Worm (Caenorhabditis elegans) whole organism, L3 larva: ENCODE data around the gene F56H9.6.

Source experiments
- R02D3.7 ChIP-seq: fragments of 150-350 bp; optimal IDR thresholded peaks from 2 replicates; lab custom pipeline; 2014; ENCODE audit warnings: missing biosample characterization, missing genetic modification characterization
- ZK546.5 ChIP-seq: sonication (generic microtip); optimal IDR thresholded peaks from 2 replicates; lab custom pipeline; 2017; ENCODE audit warnings: missing biosample characterization, missing genetic modification characterization
- aly-2 ChIP-seq: fragments of 150-350 bp; optimal IDR thresholded peaks from 2 replicates; lab custom pipeline; 2014; ENCODE audit warnings: missing biosample characterization, missing genetic modification characterization
- ceh-28 ChIP-seq: fragments of 150-350 bp; optimal IDR thresholded peaks from 2 replicates; lab custom pipeline; 2014; ENCODE audit warnings: missing biosample characterization, missing genetic modification reagents, missing genetic modification characterization
- ceh-9 ChIP-seq: sonication (generic microtip); optimal IDR thresholded peaks from 2 replicates; lab custom pipeline; 2018; ENCODE audit warnings: missing biosample characterization, missing genetic modification characterization
- daf-12 ChIP-seq: fragments of 150-350 bp; optimal IDR thresholded peaks from 2 replicates; lab custom pipeline; 2014; ENCODE audit warnings: missing biosample characterization, missing genetic modification reagents, missing genetic modification characterization
- egl-27 ChIP-seq: sonication (generic microtip); optimal IDR thresholded peaks from 4 replicates; lab custom pipeline; 2017; ENCODE audit warnings: missing biosample characterization, missing genetic modification reagents, missing genetic modification characterization
- egl-5 ChIP-seq: fragments of 150-350 bp; optimal IDR thresholded peaks from 2 replicates; lab custom pipeline; 2017; ENCODE audit warnings: missing biosample characterization, missing genetic modification reagents, missing genetic modification characterization, inconsistent platforms
- elt-1 ChIP-seq: fragments of 150-350 bp; optimal IDR thresholded peaks from 2 replicates; lab custom pipeline; 2014; ENCODE audit warnings: missing biosample characterization, missing genetic modification characterization
- elt-2 ChIP-seq: sonication (generic microtip); optimal IDR thresholded peaks from 2 replicates; lab custom pipeline; 2016; ENCODE audit warnings: missing genetic modification reagents, mild to moderate bottlenecking, missing genetic modification characterization, missing compliant biosample characterization
- elt-3 ChIP-seq, 3 experiments: fragments of 150-350 bp in 1 of 3; sonication (generic microtip) in 2 of 3; optimal IDR thresholded peaks; 2 replicates in 2 of 3; 4 replicates in 1 of 3; lab custom pipeline; 2014 to 2017; ENCODE audit warnings: missing biosample characterization in 3 of 3, missing genetic modification characterization in 3 of 3
- fkh-2 ChIP-seq: fragments of 150-350 bp; optimal IDR thresholded peaks from 2 replicates; lab custom pipeline; 2014; ENCODE audit warnings: missing biosample characterization, missing genetic modification reagents, missing genetic modification characterization
- hmg-11 ChIP-seq: sonication (generic microtip); optimal IDR thresholded peaks from 2 replicates; lab custom pipeline; 2016; ENCODE audit warnings: missing genetic modification characterization, missing compliant biosample characterization
- jun-1 ChIP-seq: fragments of 150-350 bp; optimal IDR thresholded peaks from 2 replicates; lab custom pipeline; 2014; ENCODE audit warnings: missing biosample characterization, missing genetic modification reagents, missing genetic modification characterization
- lin-15B ChIP-seq: fragments of 150-350 bp; optimal IDR thresholded peaks from 2 replicates; lab custom pipeline; 2014; ENCODE audit warnings: missing biosample characterization, missing genetic modification characterization
- lin-39 ChIP-seq: fragments of 150-350 bp; optimal IDR thresholded peaks from 2 replicates; lab custom pipeline; 2018; ENCODE audit warnings: missing biosample characterization, missing genetic modification reagents, missing genetic modification characterization
- lsy-12 ChIP-seq: sonication (generic microtip); optimal IDR thresholded peaks from 2 replicates; lab custom pipeline; 2016; ENCODE audit warnings: mild to moderate bottlenecking, missing genetic modification characterization, missing compliant biosample characterization
- nfya-1 ChIP-seq: sonication (generic microtip); optimal IDR thresholded peaks from 2 replicates; lab custom pipeline; 2017; ENCODE audit warnings: missing genetic modification characterization, mild to moderate bottlenecking, missing compliant biosample characterization, antibody characterized with exemption, moderate library complexity; ENCODE audit not compliant: insufficient read depth
- nhr-23 ChIP-seq: fragments of 150-350 bp; optimal IDR thresholded peaks from 2 replicates; lab custom pipeline; 2014; ENCODE audit warnings: missing biosample characterization, missing genetic modification reagents, missing genetic modification characterization
- nhr-25 ChIP-seq: sonication (generic microtip); optimal IDR thresholded peaks from 2 replicates; lab custom pipeline; 2017; ENCODE audit warnings: missing biosample characterization, missing genetic modification characterization
- nhr-43 ChIP-seq: sonication (generic microtip); optimal IDR thresholded peaks from 2 replicates; lab custom pipeline; 2016; ENCODE audit warnings: mild to moderate bottlenecking, missing genetic modification characterization, missing compliant biosample characterization; ENCODE audit not compliant: poor library complexity, severe bottlenecking
- nhr-67 ChIP-seq: fragments of 150-350 bp; optimal IDR thresholded peaks from 2 replicates; lab custom pipeline; 2014; ENCODE audit warnings: missing biosample characterization, missing genetic modification characterization
- nhr-76 ChIP-seq: fragments of 150-350 bp; sonication (generic microtip); optimal IDR thresholded peaks from 5 replicates; lab custom pipeline; 2014; ENCODE audit warnings: missing biosample characterization, missing genetic modification characterization
- nhr-77 ChIP-seq: fragments of 150-350 bp; optimal IDR thresholded peaks from 2 replicates; lab custom pipeline; 2014; ENCODE audit warnings: missing biosample characterization, missing genetic modification characterization
- pha-4 ChIP-seq: fragments of 150-350 bp; optimal IDR thresholded peaks from 2 replicates; lab custom pipeline; 2014; ENCODE audit warnings: missing biosample characterization, missing genetic modification reagents, missing genetic modification characterization
- skn-1 ChIP-seq: fragments of 150-350 bp; optimal IDR thresholded peaks from 2 replicates; lab custom pipeline; 2014; ENCODE audit warnings: missing biosample characterization, missing genetic modification characterization
- tbx-2 ChIP-seq: sonication (generic microtip); optimal IDR thresholded peaks from 2 replicates; lab custom pipeline; 2016; ENCODE audit warnings: mild to moderate bottlenecking, missing genetic modification characterization, missing compliant biosample characterization
- unc-62 ChIP-seq: fragments of 150-350 bp; sonication (generic microtip); optimal IDR thresholded peaks from 4 replicates; lab custom pipeline; 2014; ENCODE audit warnings: missing biosample characterization, missing genetic modification reagents, missing genetic modification characterization
- ztf-4 ChIP-seq: fragments of 150-350 bp; optimal IDR thresholded peaks from 2 replicates; lab custom pipeline; 2014; ENCODE audit warnings: missing biosample characterization, missing genetic modification characterization

Gene F56H9.6

ce11 chrV:12601835-12602234, 27.8 kb downstream of the F56H9.6 start:
- TF ChIP-seq elt-2 (tag; lab: Kevin White, UChicago) (no peak), nhr-76 (tag; lab: Kevin White, UChicago) (no peak), ceh-9 (tag; lab: Kevin White, UChicago) (no peak), R02D3.7 (tag; lab: Kevin White, UChicago) (no peak), fkh-2 (tag; lab: Kevin White, UChicago) (no peak)

- TF ChIP-seq pha-4 (tag; lab: Kevin White, UChicago) (peak; percentile 55), hmg-11 (tag; lab: Kevin White, UChicago) (peak; percentile 27), elt-2 (tag; lab: Kevin White, UChicago) (peak; percentile 16), unc-62 (GFP tag; lab: Kevin White, UChicago) (no peak)
Observed at ce11 chrV:12599510-12600242, 30.0 kb downstream of the F56H9.6 start, which contains the start of gene C14C10.5. C14C10.5 (plus strand) TSS chrV:12600192.

ce11 chrV:12599110-12599509, 30.5 kb downstream of the F56H9.6 start, which contains the start of the genes C14C10.10 and ril-2:
C14C10.10 (minus strand) TSS chrV:12599128.
ril-2 (minus strand) TSS chrV:12599157.
- TF ChIP-seq skn-1 (tag; lab: Kevin White, UChicago) (no peak), nhr-25 (tag; lab: Kevin White, UChicago) (no peak), nfya-1 (peak; percentile 34), daf-12 (tag; lab: Kevin White, UChicago) (no peak)

ce11 chrV:12596795-12597194, 32.8 kb downstream of the F56H9.6 start:
- peak; percentile 16 for TF ChIP-seq tbx-2 (tag; lab: Kevin White, UChicago)
- TF ChIP-seq nfya-1 = peak; percentile 51
- peak; percentile 45 for TF ChIP-seq elt-2 (tag; lab: Kevin White, UChicago)
- no peak for TF ChIP-seq ZK546.5 (tag; lab: Kevin White, UChicago)
- TF ChIP-seq egl-5 (tag; lab: Kevin White, UChicago) = peak; percentile 77
- TF ChIP-seq elt-3 (tag; optimal IDR thresholded peaks at IDR 0.05; lab: Kevin White, UChicago) = no peak
- TF ChIP-seq elt-1 (tag; lab: Kevin White, UChicago) = no peak
- TF ChIP-seq nhr-25 (tag; lab: Kevin White, UChicago) = peak; percentile 71
- peak; percentile 34 for TF ChIP-seq egl-27
- peak; percentile 56 for TF ChIP-seq nhr-23 (tag; lab: Kevin White, UChicago)
- peak; percentile 57 for TF ChIP-seq lin-39
- TF ChIP-seq nhr-43 (tag; lab: Kevin White, UChicago) = peak; percentile 19
- no peak for TF ChIP-seq unc-62 (GFP tag; lab: Kevin White, UChicago)
- peak; percentile 42 for TF ChIP-seq lsy-12
- TF ChIP-seq hmg-11 (tag; lab: Kevin White, UChicago) = peak; percentile 41

- TF ChIP-seq R02D3.7 (tag; lab: Kevin White, UChicago) = no peak
- no peak for TF ChIP-seq nhr-77 (tag; lab: Kevin White, UChicago)
Observed at ce11 chrV:12596196-12596595, 33.4 kb downstream of the F56H9.6 start, which contains the start of gene mma-1. mma-1 (minus strand) TSS chrV:12596296.

- TF ChIP-seq jun-1 (no peak), lin-15B (tag; lab: Kevin White, UChicago) (no peak), nhr-67 (tag; lab: Kevin White, UChicago) (no peak), elt-3 (tag; optimal IDR thresholded peaks at IDR 0.05; lab: Kevin White, UChicago) (no peak), ceh-28 (tag; lab: Kevin White, UChicago) (no peak), pha-4 (tag; lab: Kevin White, UChicago) (no peak), lin-39 (no peak), nfya-1 (no peak), fkh-2 (tag; lab: Kevin White, UChicago) (no peak), ceh-9 (tag; lab: Kevin White, UChicago) (no peak), lsy-12 (no peak), tbx-2 (tag; lab: Kevin White, UChicago) (no peak), aly-2 (tag; lab: Kevin White, UChicago) (no peak), ztf-4 (tag; lab: Kevin White, UChicago) (no peak)
Observed at ce11 chrV:12592379-12592778, 37.3 kb downstream of the F56H9.6 start, which contains the start of gene C14C10.2. C14C10.2 (minus strand) TSS chrV:12592479.
